Worm (Caenorhabditis elegans) whole organism, L4 larva: Measurements from ENCODE around the gene sre-46.

ENCODE experiments used
- ces-1 ChIP-seq: fragments of 150-350 bp; sonication (generic microtip); optimal IDR thresholded peaks from 4 replicates; lab custom pipeline; 2014; ENCODE audit warnings: missing biosample characterization, missing genetic modification reagents, missing genetic modification characterization
- duxl-1 ChIP-seq: sonication (generic microtip); optimal IDR thresholded peaks from 2 replicates; lab custom pipeline; 2016; ENCODE audit warnings: mild to moderate bottlenecking, missing genetic modification characterization, moderate library complexity, missing compliant biosample characterization; ENCODE audit not compliant: poor library complexity
- lin-38 ChIP-seq: fragments of 200-800 bp; sonication (Bioruptor generic); IDR thresholded peaks from 2 replicates; pipeline ENCODE4 v1.3.6; 2022; ENCODE audit warnings: missing genetic modification reagents, missing genetic modification characterization, missing compliant biosample characterization
- pqm-1 ChIP-seq: sonication (generic microtip); optimal IDR thresholded peaks from 2 replicates; lab custom pipeline; 2017; ENCODE audit warnings: missing biosample characterization, missing genetic modification characterization

DNA sequence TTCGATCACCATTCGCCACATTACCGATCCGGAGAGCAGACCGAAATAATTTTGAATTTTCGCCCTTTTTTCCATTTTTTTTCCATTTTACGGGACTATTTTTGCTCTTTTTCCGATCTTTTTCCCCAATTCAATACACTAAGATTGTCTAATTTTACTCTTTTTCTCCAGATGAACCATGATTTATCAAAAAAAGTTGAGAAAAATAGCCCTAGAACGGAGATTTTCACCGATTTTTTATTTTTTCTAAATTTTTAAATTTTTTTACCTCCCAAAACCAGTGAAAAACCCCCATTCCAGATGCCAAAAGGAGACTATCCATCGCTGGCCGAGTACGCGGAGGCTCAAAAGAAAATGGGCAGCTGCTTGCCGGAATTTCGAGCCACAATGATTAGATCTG, 8.3 kb upstream of the sre-46 start, which contains the start of gene Y54G9A.9:
- TF ChIP-seq ces-1 (GFP tag; lab: Kevin White, UChicago): no peak
- TF ChIP-seq pqm-1 (tag; lab: Kevin White, UChicago): no peak
- no peak for TF ChIP-seq lin-38
- TF ChIP-seq duxl-1 (tag; lab: Kevin White, UChicago): no peak
